Fruit fly (Drosophila melanogaster): ENCODE measurements around the gene CG1544.

The CG1544 gene

dm6 chr3R:31225043-31225681, 28.4 kb downstream of the CG1544 start (continued):
- TF ChIP-seq CG1602 (GFP tag; optimal IDR thresholded peaks at IDR 0.05) (no peak), D (optimal IDR thresholded peaks at IDR 0.05) (no peak), D (GFP tag; optimal IDR thresholded peaks at IDR 0.05) (no peak), CG17829 (tag; optimal IDR thresholded peaks at IDR 0.05) (no peak), CG9797 (GFP tag; optimal IDR thresholded peaks at IDR 0.05) (no peak), CG12219 (GFP tag; optimal IDR thresholded peaks at IDR 0.05) (no peak), sug (tag; optimal IDR thresholded peaks at IDR 0.05) (peak; percentile 62), CTCF (GFP tag; optimal IDR thresholded peaks at IDR 0.05) (no peak), crol (GFP tag; IDR thresholded peaks at IDR 0.05) (peak; percentile 74), Oaz (GFP tag; IDR thresholded peaks at IDR 0.05) (no peak), Elba2 (GFP tag; optimal IDR thresholded peaks at IDR 0.05) (no peak), B-H2 (GFP tag; optimal IDR thresholded peaks at IDR 0.05) (no peak), sc (optimal IDR thresholded peaks at IDR 0.05) (no peak), sc (GFP tag; optimal IDR thresholded peaks at IDR 0.05) (no peak), Pdp1 (GFP tag; optimal IDR thresholded peaks at IDR 0.05) (peak in 1 of 2 experiments; percentile 93), ERR (GFP tag; optimal IDR thresholded peaks at IDR 0.05) (no peak), CG11398 (GFP tag; optimal IDR thresholded peaks at IDR 0.05) (no peak), zfh1 (GFP tag; IDR thresholded peaks at IDR 0.05) (no peak), Doc2 (GFP tag; IDR thresholded peaks at IDR 0.05) (no peak), NK7.1 (GFP tag; optimal IDR thresholded peaks at IDR 0.05) (no peak), fd3F (GFP tag; optimal IDR thresholded peaks at IDR 0.05) (no peak), bsh (GFP tag; optimal IDR thresholded peaks at IDR 0.05) (no peak), HHEX (GFP tag; optimal IDR thresholded peaks at IDR 0.05) (no peak), al (GFP tag; IDR thresholded peaks at IDR 0.05) (no peak), CG8765 (GFP tag; IDR thresholded peaks at IDR 0.05) (no peak), her (GFP tag; optimal IDR thresholded peaks at IDR 0.05) (no peak), Sin3A (optimal IDR thresholded peaks at IDR 0.05) (no peak), Atf-2 (GFP tag; optimal IDR thresholded peaks at IDR 0.05) (no peak), Mrtf (GFP tag; IDR thresholded peaks at IDR 0.05) (no peak), MBD-R2 (GFP tag; IDR thresholded peaks at IDR 0.05) (no peak), CG15601 (tag; optimal IDR thresholded peaks at IDR 0.05) (no peak), emc (GFP tag; optimal IDR thresholded peaks at IDR 0.05) (no peak)

- TF ChIP-seq CG2889 (GFP tag; IDR thresholded peaks at IDR 0.05), result no peak
- TF ChIP-seq pzg (GFP tag; optimal IDR thresholded peaks at IDR 0.05), result no peak
- no peak for TF ChIP-seq CG10366 (GFP tag; IDR thresholded peaks at IDR 0.05)
- TF ChIP-seq Ssrp (tag; optimal IDR thresholded peaks at IDR 0.05), result peak; percentile 1
- peak; percentile 8 for TF ChIP-seq pita (GFP tag; optimal IDR thresholded peaks at IDR 0.05)
- TF ChIP-seq CG6654 (GFP tag; optimal IDR thresholded peaks at IDR 0.05), result peak; percentile 98
- TF ChIP-seq Opbp (GFP tag; IDR thresholded peaks at IDR 0.05; ENCODE audit: partially characterized antibody), result peak; percentile 11; the same call in 1 of the 3 replicates
- 0 out of 3 replicates have a peak, but pooled peaks have one; percentile 40 for TF ChIP-seq CG6791 (GFP tag; IDR thresholded peaks at IDR 0.05; ENCODE audit: partially characterized antibody)
- 0 out of 2 replicates have a peak, but pooled peaks have one; percentile 9 for TF ChIP-seq CG42726 (GFP tag; IDR thresholded peaks at IDR 0.05; ENCODE audit: partially characterized antibody)
- peak; percentile 75; the same call in 1 of the 3 replicates for TF ChIP-seq CG2199 (GFP tag; IDR thresholded peaks at IDR 0.05)
- peak; percentile 8 for TF ChIP-seq Tbp (GFP tag; optimal IDR thresholded peaks at IDR 0.05)
- TF ChIP-seq z (GFP tag; IDR thresholded peaks at IDR 0.05), result no peak
- no peak for TF ChIP-seq nmo (GFP tag; optimal IDR thresholded peaks at IDR 0.05)
Observed at dm6 chr3R:31231134-31231533, 34.4 kb downstream of the CG1544 start.
